Worm (Caenorhabditis elegans) whole organism, L2 larva: ENCODE data around the gene Y48G9A.6.

Source experiments
- R02D3.7 ChIP-seq: fragments of 150-350 bp; optimal IDR thresholded peaks from 2 replicates; lab custom pipeline; 2014; ENCODE audit warnings: missing biosample characterization, missing genetic modification characterization
- Y55F3AM.14 ChIP-seq: fragments of 200-800 bp; sonication (Bioruptor generic); optimal IDR thresholded peaks from 2 replicates; lab custom pipeline; 2018; ENCODE audit warnings: mild to moderate bottlenecking, missing genetic modification characterization, missing compliant biosample characterization
- crh-2 ChIP-seq: sonication (generic microtip); optimal IDR thresholded peaks from 2 replicates; lab custom pipeline; 2017; ENCODE audit warnings: missing biosample characterization, missing genetic modification characterization
- egl-27 ChIP-seq: sonication (generic microtip); optimal IDR thresholded peaks from 3 replicates; lab custom pipeline; 2017; ENCODE audit warnings: missing biosample characterization, missing genetic modification reagents, missing genetic modification characterization
- sem-4 ChIP-seq: fragments of 150-350 bp; optimal IDR thresholded peaks from 2 replicates; lab custom pipeline; 2014; ENCODE audit warnings: missing biosample characterization, missing genetic modification reagents, missing genetic modification characterization
- zag-1 ChIP-seq: fragments of 150-350 bp; optimal IDR thresholded peaks from 2 replicates; lab custom pipeline; 2014; ENCODE audit warnings: missing biosample characterization, missing genetic modification characterization

The Y48G9A.6 gene

ce11 chrIII:2159152-2159551 lies 41.5 kb downstream of the Y48G9A.6 start:
- TF ChIP-seq crh-2 (tag; lab: Kevin White, UChicago) = no peak
- TF ChIP-seq sem-4 (tag; lab: Kevin White, UChicago) = no peak
- TF ChIP-seq zag-1 (tag; lab: Kevin White, UChicago) = no peak
- TF ChIP-seq R02D3.7 (tag; lab: Kevin White, UChicago) = no peak
- TF ChIP-seq Y55F3AM.14 (GFP tag; lab: Kevin White, UChicago) = no peak
- TF ChIP-seq egl-27 (tag; lab: Kevin White, UChicago) = no peak
